Fruit fly (Drosophila melanogaster) whole organism, embryonic: ENCODE data around the gene CG1640.
A peak's percentile ranks its signal among the peaks of the same experiment; 100 is the strongest.

Source experiments
- Bteb2 ChIP-seq: fragments of 200-800 bp; sonication (Bioruptor generic); optimal IDR thresholded peaks from 2 replicates; lab custom pipeline; 2016; ENCODE audit warnings: missing biosample characterization, missing genetic modification characterization
- CG1024 ChIP-seq: fragments of 200-800 bp; sonication (Bioruptor generic); IDR thresholded peaks from 2 replicates; pipeline ENCODE4 v1.3.6; 2022; ENCODE audit warnings: missing biosample characterization, missing genetic modification characterization
- CG10543 ChIP-seq: fragments of 200-800 bp; sonication (Bioruptor generic); optimal IDR thresholded peaks from 3 replicates; lab custom pipeline; 2017; ENCODE audit warnings: missing biosample characterization, mild to moderate bottlenecking, missing genetic modification characterization, moderate library complexity
- CG12236 ChIP-seq: fragments of 200-800 bp; sonication (Bioruptor generic); optimal IDR thresholded peaks from 2 replicates; lab custom pipeline; 2016; ENCODE audit warnings: missing biosample characterization, missing genetic modification characterization
- CG12391 ChIP-seq: fragments of 200-800 bp; sonication (Bioruptor generic); optimal IDR thresholded peaks from 3 replicates; lab custom pipeline; 2018; ENCODE audit warnings: missing biosample characterization, mild to moderate bottlenecking, missing genetic modification characterization, moderate library complexity
- CG13424 ChIP-seq: fragments of 200-800 bp; sonication (Bioruptor generic); optimal IDR thresholded peaks from 2 replicates; lab custom pipeline; 2019; ENCODE audit warnings: missing biosample characterization, mild to moderate bottlenecking, missing genetic modification characterization, moderate library complexity
- CG15269 ChIP-seq: fragments of 200-800 bp; sonication (Bioruptor generic); optimal IDR thresholded peaks from 2 replicates; lab custom pipeline; 2018; ENCODE audit warnings: missing biosample characterization, mild to moderate bottlenecking, missing genetic modification characterization, moderate library complexity
- CG1529 ChIP-seq: fragments of 200-800 bp; sonication (Bioruptor generic); optimal IDR thresholded peaks from 3 replicates; lab custom pipeline; 2018; ENCODE audit warnings: missing biosample characterization, missing genetic modification characterization
- CG15696 ChIP-seq: fragments of 200-800 bp; sonication (Bioruptor generic); optimal IDR thresholded peaks from 2 replicates; lab custom pipeline; 2019; ENCODE audit warnings: missing biosample characterization, mild to moderate bottlenecking, missing genetic modification characterization, moderate library complexity
- CG16813 ChIP-seq: fragments of 200-800 bp; sonication (Bioruptor generic); IDR thresholded peaks from 3 replicates; pipeline ENCODE4 v1.3.6; 2022; ENCODE audit warnings: missing biosample characterization, missing genetic modification characterization; ENCODE audit not compliant: partially characterized antibody
- CG2199 ChIP-seq: fragments of 200-800 bp; sonication (Bioruptor generic); IDR thresholded peaks from 3 replicates; pipeline ENCODE4 v1.3.6; 2022; ENCODE audit warnings: missing biosample characterization, missing genetic modification characterization
- CG2712 ChIP-seq: fragments of 200-800 bp; optimal IDR thresholded peaks from 3 replicates; lab custom pipeline; 2019; ENCODE audit warnings: missing biosample characterization, mild to moderate bottlenecking, missing genetic modification characterization, moderate library complexity
- CG31441 ChIP-seq: fragments of 200-800 bp; sonication (Bioruptor generic); IDR thresholded peaks from 2 replicates; pipeline ENCODE4 v1.3.6; 2022; ENCODE audit warnings: missing biosample characterization, missing genetic modification characterization
- CG4282 ChIP-seq: fragments of 200-800 bp; sonication (Bioruptor generic); optimal IDR thresholded peaks from 2 replicates; lab custom pipeline; 2016; ENCODE audit warnings: missing biosample characterization, missing genetic modification characterization
- CG4404 ChIP-seq: fragments of 200-800 bp; sonication (Bioruptor generic); IDR thresholded peaks from 2 replicates; pipeline ENCODE4 v1.3.6; 2022; ENCODE audit warnings: missing biosample characterization, missing genetic modification characterization
- CG5180 ChIP-seq: fragments of 200-800 bp; sonication (Bioruptor generic); optimal IDR thresholded peaks from 3 replicates; lab custom pipeline; 2017; ENCODE audit warnings: missing biosample characterization, missing genetic modification characterization, mild to moderate bottlenecking, moderate library complexity, missing genetic modification reagents
- CG5245 ChIP-seq: fragments of 200-800 bp; sonication (Bioruptor generic); optimal IDR thresholded peaks from 3 replicates; lab custom pipeline; 2016; ENCODE audit warnings: missing biosample characterization, missing genetic modification characterization
- CG6175 ChIP-seq: fragments of 200-800 bp; sonication (Bioruptor generic); IDR thresholded peaks from 3 replicates; pipeline ENCODE4 v1.3.6; 2022; ENCODE audit warnings: missing biosample characterization, missing genetic modification characterization
- CG7963 ChIP-seq: fragments of 200-800 bp; sonication (Bioruptor generic); IDR thresholded peaks from 3 replicates; pipeline ENCODE4 v1.3.6; 2022; ENCODE audit warnings: missing biosample characterization, missing genetic modification characterization; ENCODE audit not compliant: partially characterized antibody
- CG8281 ChIP-seq: fragments of 200-800 bp; sonication (Bioruptor generic); optimal IDR thresholded peaks from 2 replicates; lab custom pipeline; 2018; ENCODE audit warnings: missing biosample characterization, mild to moderate bottlenecking, missing genetic modification characterization, moderate library complexity
- CG9817 ChIP-seq: fragments of 200-800 bp; sonication (Bioruptor generic); optimal IDR thresholded peaks from 2 replicates; lab custom pipeline; 2018; ENCODE audit warnings: missing biosample characterization, mild to moderate bottlenecking, missing genetic modification characterization, moderate library complexity
- Dek ChIP-seq: fragments of 200-800 bp; sonication (Bioruptor generic); optimal IDR thresholded peaks from 3 replicates; lab custom pipeline; 2019; ENCODE audit warnings: missing biosample characterization, mild to moderate bottlenecking, missing genetic modification characterization, moderate library complexity
- Doc2 ChIP-seq: fragments of 200-800 bp; sonication (Bioruptor generic); IDR thresholded peaks from 2 replicates; pipeline ENCODE4 v1.3.6; 2022; ENCODE audit warnings: missing biosample characterization, missing genetic modification characterization
- Fer2 ChIP-seq: fragments of 200-800 bp; sonication (Bioruptor generic); optimal IDR thresholded peaks from 2 replicates; lab custom pipeline; 2018; ENCODE audit warnings: missing biosample characterization, mild to moderate bottlenecking, missing genetic modification characterization, moderate library complexity
- Fer3 ChIP-seq: fragments of 200-800 bp; sonication (Bioruptor generic); optimal IDR thresholded peaks from 2 replicates; lab custom pipeline; 2018; ENCODE audit warnings: missing biosample characterization, mild to moderate bottlenecking, missing genetic modification characterization, moderate library complexity
- GATAe ChIP-seq: fragments of 200-800 bp; sonication (Bioruptor generic); conservative IDR thresholded peaks from 2 replicates; pipeline ENCODE4 v1.3.6; 2022; ENCODE audit warnings: missing biosample characterization, missing genetic modification characterization
- H2.0 ChIP-seq: fragments of 200-800 bp; sonication (Bioruptor generic); IDR thresholded peaks from 2 replicates; pipeline ENCODE4 v1.3.6; 2022; ENCODE audit warnings: missing biosample characterization, missing genetic modification characterization
- Hmr ChIP-seq: fragments of 200-800 bp; sonication (Bioruptor generic); optimal IDR thresholded peaks from 3 replicates; lab custom pipeline; 2017; ENCODE audit warnings: mild to moderate bottlenecking, missing biosample characterization, missing genetic modification reagents, missing genetic modification characterization
- Lpt ChIP-seq: fragments of >200 bp; optimal IDR thresholded peaks from 2 replicates; lab custom pipeline; 2018; ENCODE audit warnings: missing biosample characterization, missing genetic modification characterization
- MBD-R2 ChIP-seq: fragments of 200-800 bp; sonication (Bioruptor generic); IDR thresholded peaks from 2 replicates; pipeline ENCODE4 v1.3.6; 2022; ENCODE audit warnings: missing biosample characterization, missing genetic modification characterization
- Nf-YC ChIP-seq: fragments of 200-800 bp; optimal IDR thresholded peaks from 3 replicates; lab custom pipeline; 2019; ENCODE audit warnings: missing biosample characterization, mild to moderate bottlenecking, missing genetic modification characterization, moderate library complexity
- PHDP ChIP-seq: fragments of 200-800 bp; sonication (Bioruptor generic); optimal IDR thresholded peaks from 3 replicates; lab custom pipeline; 2018; ENCODE audit warnings: missing biosample characterization, mild to moderate bottlenecking, missing genetic modification characterization, moderate library complexity
- Poxn ChIP-seq: fragments of 200-800 bp; sonication (Bioruptor generic); IDR thresholded peaks from 2 replicates; pipeline ENCODE4 v1.3.6; 2022; ENCODE audit warnings: missing biosample characterization, missing genetic modification characterization
- Six4 ChIP-seq: fragments of 200-800 bp; sonication (Bioruptor generic); optimal IDR thresholded peaks from 2 replicates; lab custom pipeline; 2016; ENCODE audit warnings: missing biosample characterization, missing genetic modification characterization
- bsh ChIP-seq, 2 experiments: fragments of 200-800 bp; sonication (Bioruptor generic); optimal IDR thresholded peaks; 2 replicates each; lab custom pipeline; 2017 to 2018; ENCODE audit warnings: mild to moderate bottlenecking in 2 of 2, missing biosample characterization in 2 of 2, missing genetic modification characterization in 2 of 2, moderate library complexity in 1 of 2
- disco-r ChIP-seq: fragments of 200-800 bp; sonication (Bioruptor generic); optimal IDR thresholded peaks from 2 replicates; lab custom pipeline; 2016; ENCODE audit warnings: missing biosample characterization, missing genetic modification characterization
- dm ChIP-seq: fragments of 200-800 bp; sonication (Bioruptor generic); optimal IDR thresholded peaks from 3 replicates; lab custom pipeline; 2016; ENCODE audit warnings: missing biosample characterization, missing genetic modification characterization
- gcm ChIP-seq: fragments of 200-800 bp; sonication (Bioruptor generic); optimal IDR thresholded peaks from 2 replicates; lab custom pipeline; 2019; ENCODE audit warnings: missing biosample characterization, mild to moderate bottlenecking, missing genetic modification characterization, moderate library complexity
- grau ChIP-seq: fragments of 200-800 bp; optimal IDR thresholded peaks from 3 replicates; lab custom pipeline; 2019; ENCODE audit warnings: missing biosample characterization, mild to moderate bottlenecking, missing genetic modification characterization, moderate library complexity
- her ChIP-seq: fragments of 200-800 bp; sonication (Bioruptor generic); optimal IDR thresholded peaks from 2 replicates; lab custom pipeline; 2016; ENCODE audit warnings: missing biosample characterization, missing genetic modification characterization
- inv ChIP-seq: fragments of 200-800 bp; sonication (Bioruptor generic); IDR thresholded peaks from 2 replicates; pipeline ENCODE4 v1.3.6; 2022; ENCODE audit warnings: missing biosample characterization, missing genetic modification characterization; ENCODE audit not compliant: partially characterized antibody
- knrl ChIP-seq: fragments of 200-800 bp; sonication (Bioruptor generic); IDR thresholded peaks from 3 replicates; pipeline ENCODE4 v1.3.6; 2022; ENCODE audit warnings: missing biosample characterization, missing genetic modification characterization; ENCODE audit not compliant: partially characterized antibody
- odd ChIP-seq: fragments of 200-800 bp; sonication (Bioruptor generic); optimal IDR thresholded peaks from 2 replicates; lab custom pipeline; 2017; ENCODE audit warnings: missing biosample characterization, mild to moderate bottlenecking, missing genetic modification characterization
- repo ChIP-seq: fragments of 200-800 bp; sonication (Bioruptor generic); optimal IDR thresholded peaks from 2 replicates; lab custom pipeline; 2016; ENCODE audit warnings: missing biosample characterization, missing genetic modification characterization
- row ChIP-seq: fragments of 200-800 bp; sonication (Bioruptor generic); IDR thresholded peaks from 3 replicates; pipeline ENCODE4 v1.3.6; 2022; ENCODE audit warnings: missing biosample characterization, missing genetic modification characterization
- sim ChIP-seq: fragments of 200-800 bp; sonication (Bioruptor generic); IDR thresholded peaks from 2 replicates; pipeline ENCODE4 v1.3.6; 2022; ENCODE audit warnings: missing biosample characterization, missing genetic modification characterization
- trh ChIP-seq: fragments of 200-800 bp; sonication (Bioruptor generic); optimal IDR thresholded peaks from 2 replicates; lab custom pipeline; 2016; ENCODE audit warnings: missing biosample characterization, missing genetic modification characterization
- unc-4 ChIP-seq: fragments of 200-800 bp; sonication (Bioruptor generic); IDR thresholded peaks from 2 replicates; pipeline ENCODE4 v1.3.6; 2022; ENCODE audit warnings: missing biosample characterization, missing genetic modification characterization; ENCODE audit not compliant: partially characterized antibody
- vnd ChIP-seq: fragments of 200-800 bp; sonication (Bioruptor generic); IDR thresholded peaks from 3 replicates; pipeline ENCODE4 v1.3.6; 2022; ENCODE audit warnings: missing biosample characterization, missing genetic modification characterization; ENCODE audit not compliant: partially characterized antibody
- vvl ChIP-seq: fragments of 200-800 bp; sonication (Bioruptor generic); IDR thresholded peaks from 2 replicates; pipeline ENCODE4 v1.3.6; 2022; ENCODE audit warnings: missing biosample characterization, missing genetic modification characterization
- wek ChIP-seq: fragments of 200-800 bp; sonication (Bioruptor generic); optimal IDR thresholded peaks from 3 replicates; lab custom pipeline; 2018; ENCODE audit warnings: missing biosample characterization, mild to moderate bottlenecking, missing genetic modification characterization, moderate library complexity
- zf30C ChIP-seq: fragments of 200-800 bp; sonication (Bioruptor generic); optimal IDR thresholded peaks from 3 replicates; lab custom pipeline; 2018; ENCODE audit warnings: missing biosample characterization, mild to moderate bottlenecking, missing genetic modification characterization

The CG1640 gene

dm6 chrX:13337454-13337853 is 33.0 kb upstream of the CG1640 start, which contains the start of gene RpS15Aa (continued):
- TF ChIP-seq unc-4 (GFP tag; lab: Robert Waterston, UW) (peak; percentile 40), repo (GFP tag; lab: Kevin White, UChicago) (peak; percentile 66), CG10543 (peak; percentile 89), CG4404 (0 out of 2 replicates have a peak, but pooled peaks have one; percentile 21), vnd (GFP tag; lab: Robert Waterston, UW) (peak; percentile 32; the same call in 1 of the 3 replicates), CG15269 (tag; lab: Kevin White, UChicago) (peak; percentile 56), CG2712 (peak; percentile 68), CG5180 (peak; percentile 65), CG2199 (GFP tag; lab: Robert Waterston, UW) (peak; percentile 89), grau (tag; lab: Kevin White, UChicago) (peak; percentile 59), H2.0 (GFP tag; lab: Robert Waterston, UW) (peak; percentile 78), bsh (GFP tag; optimal IDR thresholded peaks at IDR 0.05; lab: Kevin White, UChicago) (peak in 1 of 2 experiments; percentile 64), trh (GFP tag; lab: Kevin White, UChicago) (peak; percentile 62), dm (peak; percentile 73), Fer3 (tag; lab: Kevin White, UChicago) (peak; percentile 69), CG12391 (tag; lab: Kevin White, UChicago) (peak; percentile 49), CG12236 (peak; percentile 57), odd (GFP tag; lab: Kevin White, UChicago) (peak; percentile 71), Six4 (GFP tag; lab: Kevin White, UChicago) (peak; percentile 26), Doc2 (no peak), CG31441 (peak; percentile 26; the same call in 1 of the 2 replicates), CG4282 (GFP tag; lab: Kevin White, UChicago) (no peak), Bteb2 (GFP tag; lab: Kevin White, UChicago) (peak; percentile 0), MBD-R2 (GFP tag; lab: Robert Waterston, UW) (peak; percentile 56; the same call in 1 of the 2 replicates), CG9817 (tag; lab: Kevin White, UChicago) (peak; percentile 81), vvl (GFP tag; lab: Robert Waterston, UW) (peak; percentile 91), CG15696 (tag; lab: Kevin White, UChicago) (no peak), Dek (peak; percentile 36), gcm (peak; percentile 63), sim (GFP tag; lab: Robert Waterston, UW) (no peak; the same call in 1 of the 2 replicates), wek (peak; percentile 76), CG5245 (GFP tag; lab: Kevin White, UChicago) (peak; percentile 60), CG1529 (GFP tag; lab: Kevin White, UChicago) (peak; percentile 55), zf30C (GFP tag; lab: Kevin White, UChicago) (peak; percentile 15), CG8281 (tag; lab: Kevin White, UChicago) (peak; percentile 15), Nf-YC (peak; percentile 38), CG16813 (GFP tag; lab: Robert Waterston, UW) (peak; percentile 65; the same call in 2 of the 3 replicates), disco-r (peak; percentile 60), PHDP (tag; lab: Kevin White, UChicago) (peak; percentile 66), CG6175 (peak; percentile 75; the same call in 2 of the 3 replicates)

- TF ChIP-seq inv (GFP tag; lab: Robert Waterston, UW) = peak; percentile 65
- TF ChIP-seq knrl (GFP tag; lab: Robert Waterston, UW) = peak; percentile 36; the same call in 2 of the 3 replicates
- no peak for TF ChIP-seq Poxn (GFP tag; lab: Robert Waterston, UW)
- TF ChIP-seq CG7963 (GFP tag; lab: Robert Waterston, UW) = peak; percentile 40; the same call in 1 of the 3 replicates
- no peak for TF ChIP-seq Hmr (GFP tag; lab: Kevin White, UChicago)
- TF ChIP-seq GATAe (GFP tag; lab: Robert Waterston, UW) = no peak
- TF ChIP-seq CG13424 (tag; lab: Kevin White, UChicago) = no peak
- TF ChIP-seq Lpt = no peak
- no peak for TF ChIP-seq Fer2 (tag; lab: Kevin White, UChicago)
- no peak for TF ChIP-seq disco-r
- TF ChIP-seq CG1024 (GFP tag; lab: Robert Waterston, UW) = no peak
- TF ChIP-seq row (GFP tag; lab: Robert Waterston, UW) = peak; percentile 11; the same call in 1 of the 3 replicates
- no peak for TF ChIP-seq her (GFP tag; lab: Kevin White, UChicago)
These were observed 32.3 kb upstream of the CG1640 start, which contains the start of gene CG15747 for dm6 chrX:13338113-13338512. Gene CG15747 (plus strand): TSS chrX:13338318.
